Fruit fly (Drosophila melanogaster) whole organism, adult: ENCODE results near the gene ova.

Experiments used
- CG14711 ChIP-seq: fragments of 200-800 bp; sonication (Bioruptor generic); optimal IDR thresholded peaks from 2 replicates; lab custom pipeline; 2018; ENCODE audit warnings: missing biosample characterization, mild to moderate bottlenecking, missing genetic modification characterization, moderate library complexity
- CG1620 ChIP-seq: fragments of 200-800 bp; sonication (Bioruptor generic); optimal IDR thresholded peaks from 2 replicates; lab custom pipeline; 2016; ENCODE audit warnings: missing biosample characterization, missing genetic modification characterization
- CG5204 ChIP-seq: fragments of 200-800 bp; sonication (Bioruptor generic); optimal IDR thresholded peaks from 2 replicates; lab custom pipeline; 2016; ENCODE audit warnings: missing biosample characterization, missing genetic modification characterization
- CG7045 ChIP-seq: fragments of 200-800 bp; sonication (Bioruptor generic); optimal IDR thresholded peaks from 2 replicates; lab custom pipeline; 2017; ENCODE audit warnings: missing biosample characterization, mild to moderate bottlenecking, missing genetic modification characterization
- Mnt ChIP-seq: fragments of 200-800 bp; sonication (Bioruptor generic); optimal IDR thresholded peaks from 2 replicates; lab custom pipeline; 2016; ENCODE audit warnings: missing biosample characterization, mild to moderate bottlenecking, missing genetic modification characterization
- cic ChIP-seq: fragments of 200-800 bp; sonication (Bioruptor generic); optimal IDR thresholded peaks from 2 replicates; lab custom pipeline; 2017; ENCODE audit warnings: missing biosample characterization, mild to moderate bottlenecking, missing genetic modification characterization, moderate library complexity
- kay ChIP-seq: fragments of 200-800 bp; sonication (Bioruptor generic); peaks from one replicate; lab custom pipeline; 2016; ENCODE audit warnings: missing biosample characterization, missing genetic modification characterization, borderline replicate concordance
- pad ChIP-seq: fragments of 200-800 bp; sonication (Bioruptor generic); optimal IDR thresholded peaks from 3 replicates; lab custom pipeline; 2017; ENCODE audit warnings: missing biosample characterization, missing genetic modification characterization, mild to moderate bottlenecking, moderate library complexity, missing genetic modification reagents
- tj ChIP-seq: fragments of 200-800 bp; sonication (Bioruptor generic); optimal IDR thresholded peaks from 3 replicates; lab custom pipeline; 2017; ENCODE audit warnings: missing biosample characterization, mild to moderate bottlenecking, missing genetic modification characterization, moderate library complexity
- toe ChIP-seq: fragments of 200-800 bp; sonication (Bioruptor generic); optimal IDR thresholded peaks from 2 replicates; lab custom pipeline; 2016; ENCODE audit warnings: missing biosample characterization, missing genetic modification characterization

DNA sequence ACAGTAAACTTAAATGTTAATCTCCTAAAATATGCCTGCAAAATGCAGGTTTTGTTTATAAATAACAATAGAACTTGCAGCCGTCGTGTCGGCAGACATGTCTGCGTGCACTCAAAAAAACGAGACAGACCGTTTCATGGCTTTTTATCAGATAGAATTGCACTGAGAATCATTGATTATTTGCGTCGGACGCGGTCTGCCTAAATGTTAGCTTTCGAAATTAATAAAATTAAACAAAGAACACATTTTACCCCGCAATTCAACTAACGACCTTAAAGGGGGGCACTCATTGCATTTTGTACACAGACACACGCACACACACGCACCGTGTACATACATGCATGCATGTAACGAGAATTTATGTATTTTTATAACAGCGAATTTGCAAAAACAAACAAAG lies 45.4 kb upstream of the ova start:
- TF ChIP-seq CG7045 (GFP tag; lab: Kevin White, UChicago) (no peak), Mnt (peak; percentile 51), pad (GFP tag; lab: Kevin White, UChicago) (no peak), CG1620 (GFP tag; lab: Kevin White, UChicago) (no peak), toe (GFP tag; lab: Kevin White, UChicago) (no peak), tj (GFP tag; lab: Kevin White, UChicago) (peak; percentile 21), cic (GFP tag; lab: Kevin White, UChicago) (no peak), CG5204 (no peak), CG14711 (no peak), kay (GFP tag; lab: Kevin White, UChicago) (peak; percentile 70)
